Fruit fly (Drosophila melanogaster) whole organism, larva: ENCODE measurements around the gene CG10512.

Experiments
- noc ChIP-seq: fragments of 200-800 bp; sonication (Bioruptor generic); optimal IDR thresholded peaks from 3 replicates; lab custom pipeline; 2019; ENCODE audit warnings: missing biosample characterization, mild to moderate bottlenecking, missing genetic modification characterization, moderate library complexity

The CG10512 gene

DNA sequence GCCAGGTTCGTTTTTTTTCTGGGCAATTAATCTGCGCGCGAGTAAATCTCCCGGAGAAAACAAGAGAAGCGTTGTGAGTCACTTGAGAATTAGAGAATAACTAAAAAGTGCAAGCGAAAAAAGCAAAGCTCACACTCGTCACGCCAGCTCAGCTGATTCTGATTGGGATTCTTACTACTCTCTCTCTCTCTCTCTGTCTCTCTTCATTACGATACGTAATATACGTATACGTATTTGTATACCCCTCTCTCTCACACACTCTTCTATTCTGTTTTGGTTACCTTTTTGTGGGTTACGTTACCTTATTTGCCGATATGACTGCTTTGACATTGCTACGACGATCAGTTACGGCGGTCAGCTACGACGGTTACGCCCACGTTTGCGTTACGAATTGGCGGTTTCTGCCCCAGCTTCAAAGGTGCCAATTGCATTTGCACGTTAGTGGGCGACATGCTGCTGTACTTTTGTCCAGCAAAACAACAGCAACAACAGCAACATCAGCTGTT lies at the start of gene CG10512, which contains the start of the genes Targ1 and Targ2:
Gene CG10512 (plus strand): TSS at position 144 of the 506 bp plus-strand sequence.
Gene Targ1 (minus strand): TSS at position 106 of the 506 bp plus-strand sequence.
Gene Targ2 (minus strand): TSS at position 456 of the 506 bp plus-strand sequence.
- TF ChIP-seq noc = no peak

DNA sequence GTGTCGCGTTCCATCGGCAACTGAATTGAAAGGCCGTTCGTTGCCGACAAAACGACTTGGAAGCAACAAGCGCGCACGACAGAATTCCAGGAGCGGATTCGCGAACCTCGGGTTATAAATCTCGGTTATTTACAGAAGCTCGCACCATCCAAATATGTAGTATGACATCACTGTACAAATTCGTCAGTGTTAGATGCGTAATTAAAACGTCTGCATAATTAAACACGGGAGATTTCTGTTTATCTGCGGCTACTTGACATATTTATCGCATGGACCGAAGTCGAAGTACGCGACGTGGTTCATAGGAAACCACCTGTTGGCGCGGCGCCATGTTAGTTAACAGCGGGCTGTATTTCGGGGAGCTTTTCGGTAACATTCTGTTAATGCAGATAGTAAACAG lies 30.8 kb upstream of the CG10512 start, which contains the start of gene Ac78C:
Gene Ac78C (minus strand): TSS at position 26 of the 400 bp plus-strand sequence.
- TF ChIP-seq noc = peak; percentile 93

DNA sequence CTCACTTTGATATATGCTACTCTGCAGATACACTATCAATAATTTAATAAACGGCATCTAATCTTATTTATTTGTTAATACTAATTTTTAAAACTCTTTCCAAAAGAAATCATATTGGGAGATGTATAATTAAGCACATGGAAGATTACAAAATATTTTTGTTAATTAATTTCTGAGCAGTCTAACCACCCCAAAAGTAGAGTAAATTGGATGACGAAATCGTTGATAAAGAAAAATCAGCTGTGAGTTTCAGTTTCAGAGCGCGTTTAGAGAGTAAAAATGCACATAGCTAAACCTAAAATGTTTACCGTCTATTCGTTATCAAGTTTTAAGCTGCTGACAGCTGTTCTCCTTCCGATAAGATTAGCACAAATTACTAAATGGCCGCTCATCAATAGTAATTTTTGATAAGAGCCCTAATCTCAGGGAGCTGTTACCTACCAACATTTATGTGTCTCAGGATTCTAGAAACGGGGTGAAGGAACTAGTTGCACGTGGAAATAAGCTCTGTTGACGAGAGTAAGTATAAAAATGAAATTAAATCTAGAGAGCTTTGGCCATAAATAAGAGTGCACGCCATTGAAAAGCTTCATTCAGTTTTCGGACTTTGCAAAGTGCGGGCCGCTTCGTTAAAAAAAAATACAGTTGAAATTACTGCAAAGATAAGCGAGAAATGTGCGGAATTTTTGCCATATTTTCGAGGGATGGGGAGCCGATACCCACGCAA lies 30.0 kb upstream of the CG10512 start, which contains the start of the genes chb and AsnS:
Gene chb (plus strand): TSS at position 327 of the 727 bp plus-strand sequence.
Gene AsnS (plus strand): TSS at position 592 of the 727 bp plus-strand sequence.
- TF ChIP-seq noc = peak; percentile 95

DNA sequence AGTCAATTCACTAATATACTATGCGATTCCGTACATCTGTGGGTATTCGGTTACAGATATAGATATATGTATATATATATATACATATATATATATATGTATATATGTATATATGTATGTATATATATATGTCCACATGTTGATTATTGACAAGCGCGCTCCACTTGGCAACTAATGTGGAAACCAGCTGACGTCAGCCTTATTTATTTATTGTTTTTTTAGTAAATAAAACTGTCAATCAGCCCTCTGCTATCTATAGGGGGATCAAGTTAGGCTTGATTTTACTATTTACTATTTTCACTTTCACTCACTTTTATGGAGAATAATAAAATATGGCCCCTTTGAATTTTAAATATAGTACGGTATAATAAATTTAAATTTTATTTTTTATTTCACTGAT lies 27.8 kb upstream of the CG10512 start:
- no peak for TF ChIP-seq noc

DNA sequence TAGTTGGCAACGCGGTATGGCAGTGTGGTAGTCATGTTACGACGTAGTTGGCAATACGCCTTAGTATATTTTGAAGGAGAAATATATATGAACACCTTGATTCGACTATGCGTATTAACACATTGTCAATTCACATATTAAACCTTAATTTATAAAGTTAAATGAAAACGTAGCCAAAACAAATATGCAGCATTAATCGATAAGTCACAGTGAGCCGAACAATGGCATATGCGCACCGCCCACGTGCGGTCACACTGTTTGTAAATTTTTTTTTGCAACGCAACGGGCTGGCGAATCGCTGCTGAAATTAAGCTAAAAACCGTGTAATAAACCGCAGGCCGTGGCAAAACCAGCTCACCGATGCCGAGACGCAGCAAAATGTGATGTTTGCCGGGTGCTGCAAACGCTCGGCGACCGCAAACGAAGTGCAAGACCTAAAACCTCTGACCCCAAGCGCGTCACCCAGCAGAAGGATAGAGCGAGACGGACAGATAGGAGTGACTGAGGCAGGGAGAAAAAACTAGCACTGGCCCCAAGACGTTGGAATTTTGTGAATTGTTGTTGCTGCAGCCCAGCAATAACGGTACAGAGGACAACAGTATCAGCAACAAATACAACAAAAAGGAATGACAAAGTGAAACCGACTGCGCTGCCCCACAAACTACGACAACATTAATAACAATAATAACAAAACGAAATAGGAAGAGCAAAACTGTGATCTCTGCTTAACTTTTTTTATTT lies 27.0 kb upstream of the CG10512 start:
- TF ChIP-seq noc = peak; percentile 17

DNA sequence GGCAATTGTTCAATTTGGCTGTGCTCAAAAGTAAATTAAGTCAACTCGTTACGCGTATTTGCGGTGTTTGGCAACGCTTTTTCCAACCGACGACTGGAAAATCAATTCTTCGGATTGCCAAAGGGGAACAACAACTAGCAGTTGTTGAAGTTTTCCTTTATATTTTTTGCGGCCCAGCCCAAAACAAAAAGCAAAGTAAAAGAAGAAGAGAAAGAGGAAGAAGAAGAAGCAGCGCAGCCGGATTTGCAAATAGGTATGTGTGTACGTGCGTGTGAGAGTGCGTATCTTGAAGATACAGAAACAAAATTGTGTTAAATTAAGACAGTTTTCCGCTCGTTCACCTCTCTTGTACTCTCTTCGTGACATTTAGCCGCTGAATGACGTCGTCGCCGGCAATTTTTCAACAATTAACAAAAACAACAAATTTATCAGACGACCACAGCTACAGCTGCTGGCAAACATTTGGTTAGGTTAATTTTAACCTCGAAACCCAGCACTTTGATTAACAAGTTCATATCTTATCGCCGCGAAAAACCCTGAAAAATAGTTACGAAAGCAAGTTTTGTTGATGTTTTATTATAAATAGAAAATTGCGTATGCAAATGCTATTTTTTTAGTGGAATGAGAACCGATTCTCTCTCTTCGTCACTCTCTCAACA lies 26.3 kb upstream of the CG10512 start:
- no peak for TF ChIP-seq noc

DNA sequence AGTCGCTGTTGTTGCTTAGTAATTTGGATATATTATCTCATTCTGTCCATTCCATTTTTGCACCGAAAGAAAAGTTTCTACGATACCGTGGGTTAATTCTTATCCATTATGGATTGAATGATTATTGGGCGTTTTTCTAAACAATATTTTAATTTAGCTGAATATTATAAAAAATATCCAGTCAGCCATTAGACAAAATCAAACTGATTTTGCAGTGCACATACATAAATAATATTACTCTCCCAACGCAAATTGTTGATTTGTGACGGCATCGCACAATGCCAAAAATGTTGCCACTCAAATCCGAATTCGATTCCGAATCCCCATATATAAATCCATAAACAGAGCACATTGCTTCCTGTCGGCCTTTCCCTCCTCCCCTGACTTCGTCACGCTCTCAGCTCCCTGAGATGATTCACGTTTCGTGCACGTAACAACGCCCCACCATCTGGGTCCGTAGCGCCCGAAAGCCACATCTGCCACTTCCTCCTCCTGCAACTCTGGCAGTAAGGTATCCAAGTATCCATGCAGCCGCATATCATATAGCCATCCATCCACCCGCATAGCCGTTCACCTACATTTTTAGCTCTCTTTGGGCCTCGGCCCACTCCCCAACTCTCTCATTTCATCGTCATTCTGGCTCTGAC lies 25.7 kb upstream of the CG10512 start:
- TF ChIP-seq noc = peak; percentile 71

DNA sequence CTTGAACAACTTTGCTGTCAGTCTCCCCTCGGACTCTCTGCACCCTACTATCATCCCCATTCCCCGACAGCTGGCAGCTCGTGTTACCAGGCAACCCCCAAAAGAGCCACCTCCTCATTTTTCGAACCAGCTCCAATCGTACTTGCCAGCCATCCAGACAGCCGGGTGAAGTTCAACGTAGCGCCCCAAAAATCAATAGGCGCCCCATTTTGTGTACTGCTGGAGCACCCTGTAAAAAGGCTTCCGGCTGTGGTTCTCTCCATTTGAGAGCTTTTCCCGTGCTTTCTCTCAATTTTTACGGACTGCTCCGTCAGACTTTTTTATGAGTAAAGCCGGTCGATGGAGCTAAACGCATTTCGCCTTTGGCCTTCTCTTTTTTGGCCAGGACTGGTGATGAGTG lies 17.1 kb upstream of the CG10512 start:
- no peak for TF ChIP-seq noc

DNA sequence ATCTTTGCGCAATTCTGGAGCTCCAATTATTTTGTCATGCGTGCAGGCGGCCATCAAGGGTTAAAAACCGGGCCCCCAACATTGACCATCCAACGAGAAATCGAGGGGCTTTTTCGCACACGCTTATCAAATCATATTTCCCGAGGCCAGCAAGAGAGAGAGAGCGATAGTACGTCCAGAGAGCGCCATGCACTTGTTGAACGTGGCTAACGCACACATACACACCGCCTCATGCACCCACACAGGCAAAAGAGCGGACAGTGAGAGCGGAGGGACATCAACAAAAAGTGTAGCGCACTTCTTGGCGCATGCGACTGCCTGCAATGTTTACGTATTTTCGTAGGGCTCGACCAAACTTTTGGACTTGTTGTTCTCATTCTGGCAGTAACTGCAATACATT lies 16.2 kb upstream of the CG10512 start:
- TF ChIP-seq noc = no peak

DNA sequence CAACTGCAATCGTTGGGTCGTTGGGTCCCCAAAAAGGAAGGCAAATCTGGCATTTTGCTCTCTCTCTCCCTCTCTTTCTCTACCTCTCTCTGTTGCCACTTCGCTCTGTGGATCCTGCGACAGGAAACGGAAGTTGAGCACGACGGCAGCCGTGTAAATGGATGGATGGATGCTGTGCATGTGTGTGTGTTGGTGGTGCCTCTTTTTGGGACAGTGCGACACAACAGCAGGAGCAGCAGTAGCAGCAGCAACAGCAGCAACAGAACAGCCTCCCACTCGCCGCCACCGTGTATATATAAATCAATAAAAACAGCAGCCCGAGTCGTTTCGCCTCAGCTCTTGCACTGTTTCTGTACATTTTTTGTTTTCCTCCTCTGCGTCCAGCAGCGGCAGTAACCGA lies 10.7 kb upstream of the CG10512 start:
- no peak for TF ChIP-seq noc

DNA sequence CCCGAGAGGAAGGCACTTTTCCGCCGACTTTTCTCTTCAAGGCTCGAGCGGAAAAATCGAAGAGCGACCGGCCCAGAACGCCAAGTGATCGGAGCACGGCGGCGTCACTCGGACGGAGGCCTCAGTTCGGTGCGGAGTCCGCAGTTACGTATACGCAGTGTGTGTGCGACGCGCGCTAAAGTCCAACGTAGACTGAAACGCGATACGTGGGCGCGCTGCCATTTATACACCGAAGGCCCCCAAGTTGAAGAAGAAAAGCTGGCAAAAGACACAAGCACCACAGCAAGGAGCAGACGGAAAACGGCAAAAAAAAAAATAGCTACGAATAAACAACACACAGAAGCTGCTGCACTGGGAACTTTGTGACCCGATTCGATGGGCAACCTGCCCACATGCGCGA lies 9.6 kb upstream of the CG10512 start, which contains the start of gene CG42337:
Gene CG42337 (minus strand): TSS at position 194 of the 400 bp plus-strand sequence.
- no peak for TF ChIP-seq noc

DNA sequence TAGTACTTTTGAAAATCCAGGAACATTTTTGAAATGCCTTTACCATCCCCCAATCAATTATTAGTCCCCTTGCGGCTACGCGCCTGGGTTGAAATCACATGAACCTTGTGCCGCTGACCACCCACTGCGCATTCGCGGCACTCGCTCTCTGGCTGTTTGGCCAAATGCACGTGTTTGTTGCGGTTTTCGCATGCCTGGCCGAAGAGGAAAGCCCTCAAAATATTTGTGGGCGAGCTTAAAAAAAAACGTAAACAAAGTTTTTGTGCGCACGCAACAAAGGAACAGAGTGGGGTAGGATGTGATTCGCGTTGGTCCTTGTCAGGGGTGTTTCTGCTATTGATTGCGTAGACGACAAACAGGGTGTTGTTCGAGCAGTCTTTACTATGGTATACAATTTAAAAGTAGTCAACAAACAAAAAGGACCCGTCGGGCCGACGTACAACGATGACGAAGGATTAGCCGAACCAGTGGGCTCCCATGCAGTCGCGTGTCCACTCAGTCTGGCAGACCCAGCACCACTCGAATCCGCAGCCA lies 8.3 kb upstream of the CG10512 start:
- no peak for TF ChIP-seq noc

DNA sequence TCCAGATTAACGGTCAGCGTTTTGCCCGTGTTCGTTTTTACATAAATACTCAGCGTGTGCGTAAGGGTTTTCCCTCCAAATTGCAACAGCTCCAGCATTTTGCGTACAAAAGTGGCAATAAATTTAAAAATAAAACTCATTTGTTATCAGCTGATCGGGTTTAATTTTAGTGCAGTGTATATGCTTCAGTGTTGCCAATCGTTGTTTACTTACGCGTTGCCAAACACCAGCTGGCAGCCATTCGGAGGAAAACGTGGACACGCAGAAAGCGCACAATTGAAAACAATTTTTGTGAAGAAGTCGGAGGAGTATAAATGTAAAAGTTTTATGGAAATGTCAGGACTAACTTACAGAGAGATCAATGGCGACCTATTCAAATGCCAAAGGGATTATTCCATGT lies 6.2 kb upstream of the CG10512 start, which contains the start of the genes Targ3 and park:
Gene Targ3 (plus strand): TSS at position 269 of the 400 bp plus-strand sequence.
Gene park (minus strand): TSS at position 291 of the 400 bp plus-strand sequence.
- no peak for TF ChIP-seq noc

DNA sequence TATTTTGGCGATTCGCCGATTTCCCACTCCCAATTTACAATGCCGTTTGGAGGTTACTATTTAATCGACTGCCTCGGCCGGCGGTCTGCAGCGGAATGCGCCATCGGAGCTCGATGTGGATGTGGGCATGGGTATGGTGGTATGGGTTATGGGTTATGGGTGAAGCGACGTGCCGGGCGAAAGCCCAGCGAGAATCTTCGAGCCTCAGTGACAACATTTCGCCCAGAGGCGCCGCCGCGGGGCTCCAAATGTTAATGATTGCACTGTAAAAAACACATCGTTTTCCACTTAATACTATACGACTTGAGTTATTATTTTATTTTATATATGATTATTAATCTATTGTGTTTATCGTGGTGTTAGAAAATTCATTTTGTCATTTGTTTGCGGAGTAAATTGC lies 2.1 kb upstream of the CG10512 start:
- TF ChIP-seq noc = no peak

DNA sequence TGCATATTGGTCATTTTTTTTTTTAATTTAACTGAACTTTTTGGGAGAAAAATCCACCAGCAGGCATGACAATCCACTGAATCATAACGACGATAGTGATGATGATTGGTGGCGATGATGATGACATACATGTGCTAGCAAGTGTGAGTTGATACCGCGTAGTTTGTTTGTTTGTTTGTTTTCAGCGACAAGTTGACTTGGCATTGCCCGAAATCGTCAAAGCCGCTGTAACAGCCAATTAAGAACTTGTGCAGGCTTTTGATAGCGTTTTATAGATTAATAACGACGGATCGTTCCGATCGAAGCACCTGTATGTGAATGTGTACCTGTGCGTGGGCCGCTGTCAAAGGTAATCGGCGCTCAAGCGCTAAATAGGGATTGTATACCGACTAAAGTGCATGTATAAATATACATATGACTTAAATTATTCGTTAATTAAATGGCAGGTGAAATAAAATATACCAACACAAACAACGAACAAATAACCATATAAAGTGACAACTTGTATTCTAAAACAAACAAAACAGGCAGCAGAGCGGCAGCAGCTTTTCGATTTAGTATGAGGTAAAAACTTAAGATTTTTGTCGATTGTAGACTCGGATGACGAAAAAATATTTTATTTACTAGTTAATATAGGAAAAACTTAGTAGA lies 1.3 kb upstream of the CG10512 start:
- TF ChIP-seq noc = no peak
